Worm (Caenorhabditis elegans) whole organism, L1 larva: ENCODE results near the gene srw-1.

Experiments used
- C04F5.9 ChIP-seq: sonication (generic microtip); optimal IDR thresholded peaks from 2 replicates; lab custom pipeline; 2016; ENCODE audit warnings: missing genetic modification characterization, missing compliant biosample characterization
- C34B4.2 ChIP-seq: sonication (generic microtip); optimal IDR thresholded peaks from 2 replicates; lab custom pipeline; 2017; ENCODE audit warnings: mild to moderate bottlenecking, missing genetic modification characterization, missing compliant biosample characterization
- Y116A8C.19 ChIP-seq: sonication (generic microtip); optimal IDR thresholded peaks from 2 replicates; lab custom pipeline; 2016; ENCODE audit warnings: missing compliant biosample characterization, missing genetic modification characterization, borderline replicate concordance
- alr-1 ChIP-seq: fragments of 200-800 bp; sonication (Bioruptor generic); optimal IDR thresholded peaks from 2 replicates; lab custom pipeline; 2018; ENCODE audit warnings: borderline replicate concordance, mild to moderate bottlenecking, missing genetic modification characterization, missing compliant biosample characterization
- aly-2 ChIP-seq: fragments of 150-350 bp; optimal IDR thresholded peaks from 2 replicates; lab custom pipeline; 2014; ENCODE audit warnings: missing biosample characterization, missing genetic modification characterization
- blmp-1 ChIP-seq: fragments of 150-350 bp; optimal IDR thresholded peaks from 2 replicates; lab custom pipeline; 2014; ENCODE audit warnings: missing biosample characterization, missing genetic modification characterization
- ceh-63 ChIP-seq: fragments of 200-800 bp; sonication (Bioruptor generic); optimal IDR thresholded peaks from 2 replicates; lab custom pipeline; 2018; ENCODE audit warnings: mild to moderate bottlenecking, missing genetic modification characterization, missing compliant biosample characterization
- ceh-8 ChIP-seq: fragments of 200-800 bp; sonication (Bioruptor generic); optimal IDR thresholded peaks from 2 replicates; lab custom pipeline; 2018; ENCODE audit warnings: mild to moderate bottlenecking, missing genetic modification characterization, moderate library complexity, missing compliant biosample characterization
- ceh-82 ChIP-seq, 3 experiments: fragments of 150-350 bp in 1 of 3; sonication (generic microtip) in 2 of 3; optimal IDR thresholded peaks; 2 replicates each; lab custom pipeline; 2014 to 2017; ENCODE audit warnings: missing biosample characterization in 3 of 3, missing genetic modification characterization in 3 of 3
- ces-1 ChIP-seq: fragments of 150-350 bp; optimal IDR thresholded peaks from 2 replicates; lab custom pipeline; 2014; ENCODE audit warnings: missing biosample characterization, missing genetic modification reagents, missing genetic modification characterization
- dsc-1 ChIP-seq: sonication (generic microtip); optimal IDR thresholded peaks from 2 replicates; lab custom pipeline; 2016; ENCODE audit warnings: mild to moderate bottlenecking, missing genetic modification characterization, missing compliant biosample characterization
- efl-3 ChIP-seq: fragments of 200-800 bp; sonication (Bioruptor generic); optimal IDR thresholded peaks from 2 replicates; lab custom pipeline; 2018; ENCODE audit warnings: mild to moderate bottlenecking, missing genetic modification characterization, missing compliant biosample characterization
- egl-13 ChIP-seq: sonication (generic microtip); optimal IDR thresholded peaks from 2 replicates; lab custom pipeline; 2016; ENCODE audit warnings: missing genotype, missing genetic modification reagents, missing genetic modification characterization, missing compliant biosample characterization
- elt-3 ChIP-seq, 6 experiments: fragments of 150-350 bp in 1 of 6; sonication (generic microtip); optimal IDR thresholded peaks; 2 replicates each; lab custom pipeline; 2017 to 2018; ENCODE audit warnings: missing biosample characterization in 6 of 6, missing genetic modification characterization in 6 of 6, inconsistent platforms in 1 of 6
- ets-5 ChIP-seq: fragments of 200-800 bp; sonication (Bioruptor generic); IDR thresholded peaks from 2 replicates; pipeline ENCODE4 v1.3.6; 2022; ENCODE audit warnings: missing genetic modification characterization, missing compliant biosample characterization
- fkh-4 ChIP-seq: sonication (generic microtip); optimal IDR thresholded peaks from 2 replicates; lab custom pipeline; 2016; ENCODE audit warnings: missing compliant biosample characterization, missing genetic modification characterization, borderline replicate concordance
- fos-1 ChIP-seq: fragments of 150-350 bp; optimal IDR thresholded peaks from 2 replicates; lab custom pipeline; 2014; ENCODE audit warnings: missing biosample characterization, missing genetic modification characterization
- hlh-4 ChIP-seq: sonication (generic microtip); optimal IDR thresholded peaks from 2 replicates; lab custom pipeline; 2016; ENCODE audit warnings: mild to moderate bottlenecking, missing genetic modification characterization, missing compliant biosample characterization
- hpl-2 ChIP-seq: fragments of 150-350 bp; optimal IDR thresholded peaks from 2 replicates; lab custom pipeline; 2014; ENCODE audit warnings: missing biosample characterization, missing genetic modification reagents, missing genetic modification characterization
- irx-1 ChIP-seq: sonication (generic microtip); optimal IDR thresholded peaks from 2 replicates; lab custom pipeline; 2016; ENCODE audit warnings: missing genetic modification characterization, missing compliant biosample characterization
- jun-1 ChIP-seq: fragments of 150-350 bp; optimal IDR thresholded peaks from 2 replicates; lab custom pipeline; 2014; ENCODE audit warnings: missing biosample characterization, missing genetic modification reagents, missing genetic modification characterization
- lin-15B ChIP-seq: fragments of 150-350 bp; sonication (generic microtip); optimal IDR thresholded peaks from 3 replicates; lab custom pipeline; 2014; ENCODE audit warnings: missing biosample characterization, missing genetic modification characterization
- lin-35 ChIP-seq, 2 experiments: fragments of 150-350 bp; optimal IDR thresholded peaks; 2 replicates each; lab custom pipeline; 2014; ENCODE audit warnings: missing biosample characterization in 2 of 2, missing genetic modification characterization in 2 of 2, missing genetic modification reagents in 2 of 2
- lin-39 ChIP-seq: fragments of 150-350 bp; optimal IDR thresholded peaks from 2 replicates; lab custom pipeline; 2014; ENCODE audit warnings: missing biosample characterization, missing genetic modification reagents, missing genetic modification characterization
- lir-3 ChIP-seq: sonication (generic microtip); optimal IDR thresholded peaks from 2 replicates; lab custom pipeline; 2016; ENCODE audit warnings: mild to moderate bottlenecking, missing genetic modification characterization, moderate library complexity, missing compliant biosample characterization; ENCODE audit not compliant: poor library complexity
- lsy-2 ChIP-seq, 2 experiments: fragments of 150-350 bp; optimal IDR thresholded peaks; 2 replicates each; lab custom pipeline; 2014; ENCODE audit warnings: missing biosample characterization in 2 of 2, missing genetic modification characterization in 2 of 2
- mef-2 ChIP-seq: fragments of 150-350 bp; optimal IDR thresholded peaks from 2 replicates; lab custom pipeline; 2014; ENCODE audit warnings: missing biosample characterization, missing genetic modification characterization
- mep-1 ChIP-seq: fragments of 150-350 bp; optimal IDR thresholded peaks from 2 replicates; lab custom pipeline; 2014; ENCODE audit warnings: missing biosample characterization, missing genetic modification characterization
- nhr-11 ChIP-seq: fragments of 150-350 bp; optimal IDR thresholded peaks from 2 replicates; lab custom pipeline; 2014; ENCODE audit warnings: missing biosample characterization, missing genetic modification characterization
- nhr-19 ChIP-seq: fragments of 200-800 bp; sonication (Bioruptor generic); conservative IDR thresholded peaks from 2 replicates; pipeline ENCODE4 v1.3.6; 2022; ENCODE audit warnings: missing genetic modification characterization, missing compliant biosample characterization
- nhr-20 ChIP-seq: sonication (generic microtip); optimal IDR thresholded peaks from 2 replicates; lab custom pipeline; 2016; ENCODE audit warnings: mild to moderate bottlenecking, missing genetic modification characterization, missing compliant biosample characterization
- nhr-237 ChIP-seq: fragments of 150-350 bp; optimal IDR thresholded peaks from 2 replicates; lab custom pipeline; 2014; ENCODE audit warnings: missing biosample characterization, missing genetic modification characterization
- nhr-47 ChIP-seq: sonication (generic microtip); optimal IDR thresholded peaks from 2 replicates; lab custom pipeline; 2016; ENCODE audit warnings: mild to moderate bottlenecking, missing genetic modification characterization, moderate library complexity, missing compliant biosample characterization
- nhr-71 ChIP-seq: sonication (generic microtip); optimal IDR thresholded peaks from 2 replicates; lab custom pipeline; 2016; ENCODE audit warnings: mild to moderate bottlenecking, missing genetic modification characterization, moderate library complexity, missing compliant biosample characterization
- nhr-76 ChIP-seq: sonication (generic microtip); optimal IDR thresholded peaks from 2 replicates; lab custom pipeline; 2017; ENCODE audit warnings: missing biosample characterization, missing genetic modification characterization
- nhr-84 ChIP-seq: sonication (generic microtip); optimal IDR thresholded peaks from 2 replicates; lab custom pipeline; 2017; ENCODE audit warnings: missing biosample characterization, missing genetic modification characterization
- skn-1 ChIP-seq: fragments of 150-350 bp; optimal IDR thresholded peaks from 2 replicates; lab custom pipeline; 2014; ENCODE audit warnings: missing biosample characterization, missing genetic modification characterization
- sox-4 ChIP-seq: sonication (generic microtip); optimal IDR thresholded peaks from 2 replicates; lab custom pipeline; 2016; ENCODE audit warnings: missing genetic modification characterization, missing compliant biosample characterization
- sup-37 ChIP-seq: fragments of 200-800 bp; sonication (Bioruptor generic); optimal IDR thresholded peaks from 2 replicates; lab custom pipeline; 2018; ENCODE audit warnings: mild to moderate bottlenecking, missing genetic modification characterization, missing compliant biosample characterization
- swsn-7 ChIP-seq: sonication (generic microtip); optimal IDR thresholded peaks from 2 replicates; lab custom pipeline; 2016; ENCODE audit warnings: missing genetic modification characterization, missing compliant biosample characterization
- tbx-2 ChIP-seq: sonication (generic microtip); optimal IDR thresholded peaks from 2 replicates; lab custom pipeline; 2016; ENCODE audit warnings: missing genetic modification characterization, missing compliant biosample characterization
- tlp-1 ChIP-seq: fragments of 150-350 bp; optimal IDR thresholded peaks from 2 replicates; lab custom pipeline; 2014; ENCODE audit warnings: missing biosample characterization, missing genetic modification characterization
- unc-62 ChIP-seq: fragments of 150-350 bp; optimal IDR thresholded peaks from 2 replicates; lab custom pipeline; 2014; ENCODE audit warnings: missing biosample characterization, missing genetic modification reagents, missing genetic modification characterization
- unc-86 ChIP-seq: sonication (generic microtip); optimal IDR thresholded peaks from 2 replicates; lab custom pipeline; 2016; ENCODE audit warnings: missing genetic modification characterization, missing compliant biosample characterization
- vab-15 ChIP-seq: sonication (generic microtip); optimal IDR thresholded peaks from 2 replicates; lab custom pipeline; 2017; ENCODE audit warnings: missing genotype, mild to moderate bottlenecking, missing genetic modification characterization, missing compliant biosample characterization
- xbp-1 ChIP-seq: sonication (generic microtip); optimal IDR thresholded peaks from 2 replicates; lab custom pipeline; 2016; ENCODE audit warnings: missing genetic modification characterization, missing compliant biosample characterization
- zip-4 ChIP-seq: fragments of 200-800 bp; sonication (Bioruptor generic); optimal IDR thresholded peaks from 2 replicates; lab custom pipeline; 2018; ENCODE audit warnings: mild to moderate bottlenecking, missing genetic modification characterization, moderate library complexity, missing compliant biosample characterization

srw-1 gene

ce11 chrV:15190903-15191302 is 7.2 kb upstream of the srw-1 start, which contains the start of gene Y75B12B.11 (continued):
- TF ChIP-seq C34B4.2 (tag; lab: Kevin White, UChicago) (peak; percentile 29), Y116A8C.19 (tag; lab: Kevin White, UChicago) (no peak), lsy-2 (tag; optimal IDR thresholded peaks at IDR 0.05; lab: Kevin White, UChicago) (peak; percentile 57 to 67), tbx-2 (tag; lab: Kevin White, UChicago) (peak; percentile 66), sup-37 (GFP tag; lab: Kevin White, UChicago) (no peak), lin-15B (tag; lab: Kevin White, UChicago) (peak; percentile 49), xbp-1 (peak; percentile 57), vab-15 (tag; lab: Kevin White, UChicago) (peak; percentile 20), C04F5.9 (tag; lab: Kevin White, UChicago) (peak; percentile 24), zip-4 (GFP tag; lab: Kevin White, UChicago) (peak; percentile 29), mef-2 (peak; percentile 39), blmp-1 (tag; lab: Kevin White, UChicago) (no peak), ets-5 (GFP tag; lab: Robert Waterston, UW) (no peak), aly-2 (tag; lab: Kevin White, UChicago) (no peak), unc-86 (tag; lab: Kevin White, UChicago) (peak; percentile 40), nhr-237 (tag; lab: Kevin White, UChicago) (no peak), swsn-7 (tag; lab: Kevin White, UChicago) (peak; percentile 70), sox-4 (tag; lab: Kevin White, UChicago) (no peak), egl-13 (tag; lab: Kevin White, UChicago) (no peak), jun-1 (tag; lab: Kevin White, UChicago) (peak; percentile 45), dsc-1 (tag; lab: Kevin White, UChicago) (peak; percentile 66), elt-3 (tag; optimal IDR thresholded peaks at IDR 0.05; lab: Kevin White, UChicago) (peak in 2 of 6 experiments; percentile 46 to 48), nhr-20 (tag; lab: Kevin White, UChicago) (peak; percentile 79), irx-1 (tag; lab: Kevin White, UChicago) (peak; percentile 28), ces-1 (no peak), nhr-71 (tag; lab: Kevin White, UChicago) (peak; percentile 87), hpl-2 (GFP tag; lab: Kevin White, UChicago) (peak; percentile 11), ceh-82 (tag; optimal IDR thresholded peaks at IDR 0.05; lab: Kevin White, UChicago) (peak; percentile 33 to 64 (median 37)), ceh-63 (GFP tag; lab: Kevin White, UChicago) (no peak), fos-1 (tag; lab: Kevin White, UChicago) (peak; percentile 16), skn-1 (peak; percentile 67), nhr-11 (tag; lab: Kevin White, UChicago) (no peak), tlp-1 (tag; lab: Kevin White, UChicago) (no peak), hlh-4 (tag; lab: Kevin White, UChicago) (no peak), nhr-19 (GFP tag; lab: Robert Waterston, UW) (peak; percentile 71), lin-35 (GFP tag; optimal IDR thresholded peaks at IDR 0.05; lab: Kevin White, UChicago) (peak; percentile 73 to 89), mep-1 (tag; lab: Kevin White, UChicago) (peak; percentile 79), fkh-4 (tag; lab: Kevin White, UChicago) (peak; percentile 9), nhr-84 (no peak), alr-1 (tag; lab: Kevin White, UChicago) (no peak), lir-3 (tag; lab: Kevin White, UChicago) (peak; percentile 51), ceh-8 (GFP tag; lab: Kevin White, UChicago) (no peak), nhr-76 (tag; lab: Kevin White, UChicago) (no peak), efl-3 (GFP tag; lab: Kevin White, UChicago) (no peak), unc-62 (GFP tag; lab: Kevin White, UChicago) (no peak), lin-39 (no peak), nhr-47 (tag; lab: Kevin White, UChicago) (peak; percentile 83)
- TF ChIP-seq, all 84 proteins: peak for 47
